Fruit fly (Drosophila melanogaster): ENCODE results near the gene loj.
A peak's percentile ranks its signal among the peaks of the same experiment; 100 is the strongest.

loj gene

DNA sequence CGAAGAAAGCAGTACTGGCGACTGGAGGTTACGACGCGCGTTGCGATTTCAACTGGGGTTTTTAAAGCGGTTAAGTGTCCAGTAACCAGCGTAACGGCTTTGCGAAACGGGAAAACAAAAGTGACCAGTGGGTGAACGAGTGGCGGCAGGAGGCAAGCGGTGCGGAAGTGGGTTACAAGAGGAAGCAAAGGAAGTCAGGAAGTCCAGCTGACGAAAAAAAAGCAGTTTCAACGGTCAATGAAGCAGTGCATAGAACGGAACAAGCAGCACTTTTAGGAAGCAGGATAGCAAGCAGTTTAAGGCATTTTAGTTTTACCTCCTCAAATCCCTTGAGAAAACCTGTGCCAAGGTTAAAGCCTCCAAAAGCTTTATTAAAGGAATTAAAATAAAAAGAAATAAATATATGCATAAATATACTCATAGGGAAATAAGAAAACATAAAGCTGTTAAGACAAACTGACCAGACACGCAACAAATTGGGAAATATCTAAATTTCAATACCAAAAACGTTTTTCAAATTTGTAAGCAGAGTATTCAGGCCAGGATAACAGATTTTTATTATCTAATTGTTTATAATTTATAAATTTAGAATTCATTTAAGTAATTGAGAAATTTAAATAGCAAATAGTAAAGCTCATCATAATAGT is 35.6 kb upstream of the loj start, which contains the start of gene CG6592 (continued):
- TF ChIP-seq OdsH (GFP tag; optimal IDR thresholded peaks at IDR 0.05): peak; percentile 9
- TF ChIP-seq Hr38 (GFP tag; optimal IDR thresholded peaks at IDR 0.05): no peak
- no peak for TF ChIP-seq Sox14 (GFP tag; optimal IDR thresholded peaks at IDR 0.05)
- no peak for TF ChIP-seq fd85E (GFP tag; optimal IDR thresholded peaks at IDR 0.05)
- no peak for TF ChIP-seq cyc (GFP tag; optimal IDR thresholded peaks at IDR 0.05)
- peak; percentile 5 for TF ChIP-seq pdm3 (GFP tag; optimal IDR thresholded peaks at IDR 0.05)
- no peak for TF ChIP-seq Blimp-1 (GFP tag; optimal IDR thresholded peaks at IDR 0.05)
- TF ChIP-seq CG16779 (tag; optimal IDR thresholded peaks at IDR 0.05): no peak
- TF ChIP-seq CG10631 (GFP tag; optimal IDR thresholded peaks at IDR 0.05): no peak
- no peak for TF ChIP-seq CG11294 (GFP tag; IDR thresholded peaks at IDR 0.05)
- TF ChIP-seq Hr4 (GFP tag; optimal IDR thresholded peaks at IDR 0.05): no peak
- TF ChIP-seq CG8632 (GFP tag; optimal IDR thresholded peaks at IDR 0.05): no peak
- no peak for TF ChIP-seq CG8119 (GFP tag; IDR thresholded peaks at IDR 0.05)
- TF ChIP-seq CG15336 (GFP tag; IDR thresholded peaks at IDR 0.05): no peak
- no peak for TF ChIP-seq Sox102F (GFP tag; optimal IDR thresholded peaks at IDR 0.05)
- peak; percentile 12 for TF ChIP-seq Met (GFP tag; optimal IDR thresholded peaks at IDR 0.05)
- peak in 1 of 2 experiments; percentile 46 for TF ChIP-seq salr (GFP tag; optimal IDR thresholded peaks at IDR 0.05)
- no peak for TF ChIP-seq Gug (GFP tag; IDR thresholded peaks at IDR 0.05)
- TF ChIP-seq ss (GFP tag; optimal IDR thresholded peaks at IDR 0.05): no peak
- TF ChIP-seq dac (GFP tag; optimal IDR thresholded peaks at IDR 0.05): no peak
- no peak for TF ChIP-seq CG11902 (GFP tag; optimal IDR thresholded peaks at IDR 0.05)
- TF ChIP-seq CG3919 (GFP tag; optimal IDR thresholded peaks at IDR 0.05): peak; percentile 21
- TF ChIP-seq Ets96B (tag; optimal IDR thresholded peaks at IDR 0.05): no peak
- TF ChIP-seq Eip93F (GFP tag; optimal IDR thresholded peaks at IDR 0.05): no peak
- no peak for TF ChIP-seq CG9139 (GFP tag; optimal IDR thresholded peaks at IDR 0.05)
- TF ChIP-seq Hr39 (GFP tag; optimal IDR thresholded peaks at IDR 0.05): peak; percentile 21
- peak; percentile 20 for TF ChIP-seq CG10669 (GFP tag; optimal IDR thresholded peaks at IDR 0.05)
- TF ChIP-seq Ets21C (GFP tag; optimal IDR thresholded peaks at IDR 0.05): no peak
- no peak for TF ChIP-seq CG6808 (GFP tag; optimal IDR thresholded peaks at IDR 0.05)
- no peak for TF ChIP-seq Sox15 (GFP tag; optimal IDR thresholded peaks at IDR 0.05)
- no peak for TF ChIP-seq Eip75B (GFP tag; optimal IDR thresholded peaks at IDR 0.05)
- TF ChIP-seq CG31627 (GFP tag; optimal IDR thresholded peaks at IDR 0.05): peak; percentile 20
- no peak for TF ChIP-seq CG34406 (GFP tag; optimal IDR thresholded peaks at IDR 0.05)
- TF ChIP-seq Lpt (GFP tag; optimal IDR thresholded peaks at IDR 0.05): no peak
- TF ChIP-seq achi (GFP tag; optimal IDR thresholded peaks at IDR 0.05): no peak
- peak; percentile 10 for TF ChIP-seq topi (GFP tag; optimal IDR thresholded peaks at IDR 0.05)
- TF ChIP-seq CG4318 (GFP tag; optimal IDR thresholded peaks at IDR 0.05): no peak
- no peak for TF ChIP-seq CG6792 (GFP tag; optimal IDR thresholded peaks at IDR 0.05)
- no peak for TF ChIP-seq CG6854 (GFP tag; optimal IDR thresholded peaks at IDR 0.05)

dm6 chr3L:6062860-6063607 is 31.8 kb upstream of the loj start, which contains the start of gene CG10472:
Gene CG10472, minus strand, starts transcription at chr3L:6062910.
- TF ChIP-seq CG31627 (GFP tag; optimal IDR thresholded peaks at IDR 0.05) (no peak), Lpt (GFP tag; optimal IDR thresholded peaks at IDR 0.05) (no peak), vri (GFP tag; optimal IDR thresholded peaks at IDR 0.05) (peak; percentile 74)
